Fruit fly (Drosophila melanogaster): ENCODE measurements around the gene ssx.

ssx gene

dm6 chrX:1349255-1349654 is 21.1 kb upstream of the ssx start, which contains the start of gene MTPAP (continued):
- TF ChIP-seq Dbx (GFP tag; IDR thresholded peaks at IDR 0.05) (no peak), nau (GFP tag; optimal IDR thresholded peaks at IDR 0.05) (no peak), ara (GFP tag; IDR thresholded peaks at IDR 0.05) (no peak), Drgx (GFP tag; IDR thresholded peaks at IDR 0.05) (no peak), CG42726 (GFP tag; IDR thresholded peaks at IDR 0.05; ENCODE audit: partially characterized antibody) (no peak), Meics (GFP tag; optimal IDR thresholded peaks at IDR 0.05) (no peak), so (GFP tag; IDR thresholded peaks at IDR 0.05) (no peak), Dp (GFP tag; optimal IDR thresholded peaks at IDR 0.05) (peak; percentile 83), HLHmδ (GFP tag; optimal IDR thresholded peaks at IDR 0.05) (no peak), Spps (tag; optimal IDR thresholded peaks at IDR 0.05) (no peak), pb (GFP tag; optimal IDR thresholded peaks at IDR 0.05) (peak; percentile 2), CG18764 (GFP tag; optimal IDR thresholded peaks at IDR 0.05) (no peak), C15 (GFP tag; IDR thresholded peaks at IDR 0.05) (no peak), HLH3B (GFP tag; IDR thresholded peaks at IDR 0.05) (no peak), Dad (GFP tag; optimal IDR thresholded peaks at IDR 0.05) (no peak), CG6813 (GFP tag; optimal IDR thresholded peaks at IDR 0.05) (no peak), ase (GFP tag; IDR thresholded peaks at IDR 0.05) (no peak), twi (tag; optimal IDR thresholded peaks at IDR 0.05) (no peak), sens-2 (GFP tag; IDR thresholded peaks at IDR 0.05) (no peak), CG9437 (GFP tag; optimal IDR thresholded peaks at IDR 0.05) (no peak), Pdp1 (GFP tag; optimal IDR thresholded peaks at IDR 0.05) (peak in 1 of 2 experiments; percentile 0), Neu2 (GFP tag; optimal IDR thresholded peaks at IDR 0.05; ENCODE audit: borderline replicate concordance) (no peak), CG6175 (GFP tag; IDR thresholded peaks at IDR 0.05) (no peak), trh (GFP tag; optimal IDR thresholded peaks at IDR 0.05) (no peak), CG34422 (GFP tag; IDR thresholded peaks at IDR 0.05) (peak; percentile 66; the same call in 2 of the 3 replicates), Optix (GFP tag; IDR thresholded peaks at IDR 0.05) (no peak), vvl (GFP tag; IDR thresholded peaks at IDR 0.05) (no peak), cato (GFP tag; optimal IDR thresholded peaks at IDR 0.05; ENCODE audit: borderline replicate concordance) (no peak), eyg (GFP tag; optimal IDR thresholded peaks at IDR 0.05) (no peak), CG10462 (GFP tag; optimal IDR thresholded peaks at IDR 0.05) (no peak), B-H2 (GFP tag; optimal IDR thresholded peaks at IDR 0.05) (no peak), CG12391 (tag; optimal IDR thresholded peaks at IDR 0.05) (no peak), Mes4 (GFP tag; optimal IDR thresholded peaks at IDR 0.05) (peak; percentile 2), HLH54F (GFP tag; optimal IDR thresholded peaks at IDR 0.05) (no peak), CG18619 (GFP tag; optimal IDR thresholded peaks at IDR 0.05) (no peak), vnd (GFP tag; IDR thresholded peaks at IDR 0.05; ENCODE audit: partially characterized antibody) (peak; percentile 64; the same call in 2 of the 3 replicates), CG2202 (tag; optimal IDR thresholded peaks at IDR 0.05) (no peak), CG1233 (GFP tag; optimal IDR thresholded peaks at IDR 0.05) (no peak), zfh2 (GFP tag; optimal IDR thresholded peaks at IDR 0.05) (peak; percentile 24), dmrt99B (tag; optimal IDR thresholded peaks at IDR 0.05) (no peak), sd (tag; optimal IDR thresholded peaks at IDR 0.05) (no peak), unpg (GFP tag; optimal IDR thresholded peaks at IDR 0.05) (no peak), CG1792 (GFP tag; optimal IDR thresholded peaks at IDR 0.05) (no peak), Bgb (GFP tag; IDR thresholded peaks at IDR 0.05; ENCODE audit: partially characterized antibody) (peak; percentile 42; the same call in 1 of the 2 replicates), CG6689 (GFP tag; IDR thresholded peaks at IDR 0.05) (no peak), HHEX (GFP tag; optimal IDR thresholded peaks at IDR 0.05) (no peak), sr (GFP tag; IDR thresholded peaks at IDR 0.05) (no peak), Oli (tag; optimal IDR thresholded peaks at IDR 0.05) (no peak), Max (GFP tag; optimal IDR thresholded peaks at IDR 0.05) (peak; percentile 50), Ada2b (GFP tag; IDR thresholded peaks at IDR 0.05) (no peak), ranshi (GFP tag; IDR thresholded peaks at IDR 0.05) (no peak), CG15601 (tag; optimal IDR thresholded peaks at IDR 0.05) (no peak)

Measured in whole organism, embryonic.